Worm (Caenorhabditis elegans): ENCODE measurements around the gene nlf-1.

nlf-1 gene

ce11 chrX:980252-981009, 36.9 kb downstream of the nlf-1 start, which contains the start of gene C44C1.1:
Gene C44C1.1, plus strand, starts transcription at chrX:980776.
- TF ChIP-seq lsy-2 (tag; optimal IDR thresholded peaks at IDR 0.05) (peak in 1 of 2 experiments; percentile 4), ces-1 (GFP tag; optimal IDR thresholded peaks at IDR 0.05) (no peak), tbx-2 (tag; optimal IDR thresholded peaks at IDR 0.05) (no peak), nhr-20 (tag; optimal IDR thresholded peaks at IDR 0.05) (peak; percentile 21), lin-15B (tag; optimal IDR thresholded peaks at IDR 0.05) (no peak), grh-1 (GFP tag; IDR thresholded peaks at IDR 0.05) (no peak), ztf-11 (tag; optimal IDR thresholded peaks at IDR 0.05) (no peak), xbp-1 (tag; optimal IDR thresholded peaks at IDR 0.05) (no peak), lin-14 (GFP tag; optimal IDR thresholded peaks at IDR 0.05) (peak; percentile 80), hpl-2 (GFP tag; optimal IDR thresholded peaks at IDR 0.05) (no peak), snpc-4 (tag; optimal IDR thresholded peaks at IDR 0.05) (no peak), swsn-7 (tag; optimal IDR thresholded peaks at IDR 0.05) (no peak), ztf-4 (tag; optimal IDR thresholded peaks at IDR 0.05) (no peak), pqm-1 (tag; optimal IDR thresholded peaks at IDR 0.05) (no peak), nhr-76 (tag; optimal IDR thresholded peaks at IDR 0.05) (no peak), nhr-71 (tag; optimal IDR thresholded peaks at IDR 0.05) (peak; percentile 52), ceh-88 (GFP tag; IDR thresholded peaks at IDR 0.05) (no peak), elt-3 (tag; optimal IDR thresholded peaks at IDR 0.05) (peak in 5 of 6 experiments; percentile 12 to 51 (median 44)), isw-1 (GFP tag; IDR thresholded peaks at IDR 0.05) (no peak), ama-1 (optimal IDR thresholded peaks at IDR 0.05) (no peak), efl-1 (optimal IDR thresholded peaks at IDR 0.05) (no peak), efl-1 (GFP tag; optimal IDR thresholded peaks at IDR 0.05 in 1 of 2) (peak in 1 of 2 experiments; percentile 46), irx-1 (tag; optimal IDR thresholded peaks at IDR 0.05) (no peak), ceh-82 (tag; optimal IDR thresholded peaks at IDR 0.05) (no peak), unc-86 (tag; optimal IDR thresholded peaks at IDR 0.05) (no peak), nhr-84 (tag; optimal IDR thresholded peaks at IDR 0.05) (no peak), zip-4 (GFP tag; optimal IDR thresholded peaks at IDR 0.05) (no peak), lin-13 (GFP tag; optimal IDR thresholded peaks at IDR 0.05) (no peak), Y116A8C.19 (tag; optimal IDR thresholded peaks at IDR 0.05; ENCODE audit: borderline replicate concordance) (no peak), aha-1 (tag; optimal IDR thresholded peaks at IDR 0.05) (no peak), snu-23 (GFP tag; optimal IDR thresholded peaks at IDR 0.05) (peak; percentile 43), egl-27 (tag; optimal IDR thresholded peaks at IDR 0.05) (no peak), sox-4 (tag; optimal IDR thresholded peaks at IDR 0.05) (no peak), nhr-85 (tag) (peak; percentile 71), nhr-237 (tag; optimal IDR thresholded peaks at IDR 0.05) (no peak), unc-130 (tag; optimal IDR thresholded peaks at IDR 0.05) (no peak), nhr-47 (tag; optimal IDR thresholded peaks at IDR 0.05) (peak; percentile 59), nhr-11 (tag; optimal IDR thresholded peaks at IDR 0.05) (no peak), C16A3.4 (tag; optimal IDR thresholded peaks at IDR 0.05) (no peak), blmp-1 (tag; optimal IDR thresholded peaks at IDR 0.05) (peak; percentile 96), unc-62 (GFP tag; optimal IDR thresholded peaks at IDR 0.05) (no peak), tlp-1 (tag; optimal IDR thresholded peaks at IDR 0.05) (no peak), skn-1 (tag; optimal IDR thresholded peaks at IDR 0.05) (peak; percentile 17), ceh-90 (tag; optimal IDR thresholded peaks at IDR 0.05) (no peak), sup-37 (GFP tag; optimal IDR thresholded peaks at IDR 0.05) (no peak), ceh-63 (GFP tag; optimal IDR thresholded peaks at IDR 0.05) (no peak), nhr-90 (tag; optimal IDR thresholded peaks at IDR 0.05; ENCODE audit: poor library complexity) (no peak), ceh-8 (GFP tag; optimal IDR thresholded peaks at IDR 0.05) (no peak), mep-1 (tag; optimal IDR thresholded peaks at IDR 0.05) (peak; percentile 47), hlh-4 (tag; optimal IDR thresholded peaks at IDR 0.05) (peak; percentile 89), rnt-1 (tag; optimal IDR thresholded peaks at IDR 0.05) (peak; percentile 32), unc-98 (GFP tag; IDR thresholded peaks at IDR 0.05) (no peak), unc-30 (tag; optimal IDR thresholded peaks at IDR 0.05) (no peak), F16B12.6 (tag; optimal IDR thresholded peaks at IDR 0.05) (no peak)
